Fruit fly (Drosophila melanogaster) whole organism, embryonic: ENCODE results near the gene CG9962.
A peak's percentile ranks its signal among the peaks of the same experiment; 100 is the strongest.

Experiments
- Atf3 ChIP-seq: fragments of 200-800 bp; sonication (Bioruptor generic); optimal IDR thresholded peaks from 3 replicates; lab custom pipeline; 2016; ENCODE audit warnings: missing biosample characterization, missing genetic modification characterization
- CG17385 ChIP-seq: fragments of 200-800 bp; sonication (Bioruptor generic); optimal IDR thresholded peaks from 3 replicates; lab custom pipeline; 2018; ENCODE audit warnings: missing biosample characterization, mild to moderate bottlenecking, missing genetic modification characterization
- CG6683 ChIP-seq: fragments of 200-800 bp; sonication (Bioruptor generic); optimal IDR thresholded peaks from 2 replicates; lab custom pipeline; 2017; ENCODE audit warnings: missing biosample characterization, mild to moderate bottlenecking, missing genetic modification characterization, missing genetic modification reagents
- D19B ChIP-seq: fragments of 200-800 bp; sonication (Bioruptor generic); optimal IDR thresholded peaks from 2 replicates; lab custom pipeline; 2017; ENCODE audit warnings: missing biosample characterization, mild to moderate bottlenecking, missing genetic modification characterization
- Eip74EF ChIP-seq, 2 experiments: fragments of 200-800 bp in 1 of 2; fragments of >200 bp in 1 of 2; sonication (Bioruptor generic) in 1 of 2; optimal IDR thresholded peaks; 2 replicates each; lab custom pipeline; 2017 to 2019; ENCODE audit warnings: missing biosample characterization in 2 of 2, missing genetic modification characterization in 2 of 2, mild to moderate bottlenecking in 1 of 2, moderate library complexity in 1 of 2
- Ets65A ChIP-seq: fragments of 200-800 bp; sonication (Bioruptor generic); peaks from one replicate; lab custom pipeline; 2016; ENCODE audit warnings: missing biosample characterization, missing genetic modification characterization
- Hr39 ChIP-seq: fragments of >200 bp; optimal IDR thresholded peaks from 2 replicates; lab custom pipeline; 2017
- Myb ChIP-seq: fragments of 200-800 bp; sonication (Bioruptor generic); optimal IDR thresholded peaks from 2 replicates; lab custom pipeline; 2016; ENCODE audit warnings: missing biosample characterization, missing genetic modification characterization
- Sin3A ChIP-seq: fragments of >200 bp; optimal IDR thresholded peaks from 2 replicates; lab custom pipeline; 2018
- dpn ChIP-seq, 2 experiments: fragments of 200-800 bp; sonication (Bioruptor generic); optimal IDR thresholded peaks; 3 replicates each; lab custom pipeline; 2016; ENCODE audit warnings: missing biosample characterization in 2 of 2, missing genetic modification characterization in 2 of 2
- h ChIP-seq: fragments of >200 bp; optimal IDR thresholded peaks from 2 replicates; lab custom pipeline; 2017
- odd ChIP-seq: fragments of 200-800 bp; sonication (Bioruptor generic); optimal IDR thresholded peaks from 2 replicates; lab custom pipeline; 2017; ENCODE audit warnings: missing biosample characterization, mild to moderate bottlenecking, missing genetic modification characterization
- pnt ChIP-seq: fragments of 200-800 bp; sonication (Bioruptor generic); optimal IDR thresholded peaks from 3 replicates; lab custom pipeline; 2016; ENCODE audit warnings: missing biosample characterization, missing genetic modification characterization
- tup ChIP-seq: fragments of 200-800 bp; sonication (Bioruptor generic); optimal IDR thresholded peaks from 2 replicates; lab custom pipeline; 2016; ENCODE audit warnings: missing biosample characterization, mild to moderate bottlenecking, missing genetic modification characterization, moderate library complexity
- unc-4 ChIP-seq: fragments of 200-800 bp; sonication (Bioruptor generic); IDR thresholded peaks from 2 replicates; pipeline ENCODE4 v1.3.6; 2022; ENCODE audit warnings: missing biosample characterization, missing genetic modification characterization; ENCODE audit not compliant: partially characterized antibody
- unpg ChIP-seq: fragments of 200-800 bp; sonication (Bioruptor generic); optimal IDR thresholded peaks from 3 replicates; lab custom pipeline; 2018; ENCODE audit warnings: missing biosample characterization, mild to moderate bottlenecking, missing genetic modification characterization, moderate library complexity

Gene CG9962

dm6 chr2L:2627507-2627906 is 20.0 kb downstream of the CG9962 start:
- TF ChIP-seq dpn (GFP tag; optimal IDR thresholded peaks at IDR 0.05; lab: Kevin White, UChicago) (no peak), Hr39 (peak; percentile 17), CG6683 (no peak), h (no peak), Eip74EF (GFP tag; optimal IDR thresholded peaks at IDR 0.05; lab: Kevin White, UChicago) (no peak), tup (GFP tag; lab: Kevin White, UChicago) (no peak)

- TF ChIP-seq odd (GFP tag; lab: Kevin White, UChicago) (no peak), Hr39 (peak; percentile 30)
- TF ChIP-seq, all 482 proteins: peak for 1
These were observed 23.6 kb downstream of the CG9962 start for dm6 chr2L:2623947-2624346.

- TF ChIP-seq Sin3A (no peak), Ets65A (GFP tag; lab: Kevin White, UChicago) (peak; percentile 36)
These were observed 27.6 kb downstream of the CG9962 start, which contains the start of gene CG43403 for dm6 chr2L:2619887-2620286. Gene CG43403, plus strand, starts transcription at chr2L:2620187.

dm6 chr2L:2609694-2610093 is 37.8 kb downstream of the CG9962 start, which contains the start of gene CG15395:
Gene CG15395, plus strand, starts transcription at chr2L:2609994.
- TF ChIP-seq unc-4 (GFP tag; lab: Robert Waterston, UW) (no peak), pnt (GFP tag; lab: Kevin White, UChicago) (no peak), Myb (GFP tag; lab: Kevin White, UChicago) (no peak), Atf3 (GFP tag; lab: Kevin White, UChicago) (no peak), CG17385 (GFP tag; lab: Kevin White, UChicago) (no peak)

- TF ChIP-seq D19B (GFP tag; lab: Kevin White, UChicago) (peak; percentile 1), unpg (GFP tag; lab: Kevin White, UChicago) (no peak)
These were observed 40.8 kb downstream of the CG9962 start for dm6 chr2L:2606725-2607124.
